Fruit fly (Drosophila melanogaster) whole organism, adult: ENCODE results near the gene out.
A peak's percentile ranks its signal among the peaks of the same experiment; 100 is the strongest.

Experiments used
- CG11617 ChIP-seq: fragments of 200-800 bp; sonication (Bioruptor generic); optimal IDR thresholded peaks from 2 replicates; lab custom pipeline; 2017; ENCODE audit warnings: mild to moderate bottlenecking, missing biosample characterization, missing genetic modification reagents, missing genetic modification characterization
- CG12768 ChIP-seq: fragments of 200-800 bp; sonication (Bioruptor generic); optimal IDR thresholded peaks from 2 replicates; lab custom pipeline; 2017; ENCODE audit warnings: missing biosample characterization, missing genetic modification characterization, mild to moderate bottlenecking, moderate library complexity, missing genetic modification reagents
- CG14711 ChIP-seq: fragments of 200-800 bp; sonication (Bioruptor generic); optimal IDR thresholded peaks from 2 replicates; lab custom pipeline; 2018; ENCODE audit warnings: missing biosample characterization, mild to moderate bottlenecking, missing genetic modification characterization, moderate library complexity
- CG1620 ChIP-seq: fragments of 200-800 bp; sonication (Bioruptor generic); optimal IDR thresholded peaks from 2 replicates; lab custom pipeline; 2016; ENCODE audit warnings: missing biosample characterization, missing genetic modification characterization
- CG33017 ChIP-seq: fragments of 200-800 bp; sonication (Bioruptor generic); optimal IDR thresholded peaks from 2 replicates; lab custom pipeline; 2018; ENCODE audit warnings: missing biosample characterization, mild to moderate bottlenecking, missing genetic modification characterization, moderate library complexity
- CG5204 ChIP-seq: fragments of 200-800 bp; sonication (Bioruptor generic); optimal IDR thresholded peaks from 2 replicates; lab custom pipeline; 2016; ENCODE audit warnings: missing biosample characterization, missing genetic modification characterization
- CG7045 ChIP-seq: fragments of 200-800 bp; sonication (Bioruptor generic); optimal IDR thresholded peaks from 2 replicates; lab custom pipeline; 2017; ENCODE audit warnings: missing biosample characterization, mild to moderate bottlenecking, missing genetic modification characterization
- CG7101 ChIP-seq: fragments of 200-800 bp; sonication (Bioruptor generic); optimal IDR thresholded peaks from 2 replicates; lab custom pipeline; 2018; ENCODE audit warnings: missing biosample characterization, mild to moderate bottlenecking, missing genetic modification characterization, moderate library complexity
- Clk ChIP-seq: fragments of 200-800 bp; sonication (Bioruptor generic); optimal IDR thresholded peaks from 2 replicates; lab custom pipeline; 2017; ENCODE audit warnings: missing biosample characterization, missing genetic modification characterization
- Crg-1 ChIP-seq: fragments of 200-800 bp; sonication (Bioruptor generic); optimal IDR thresholded peaks from 2 replicates; lab custom pipeline; 2016; ENCODE audit warnings: missing biosample characterization, missing genetic modification characterization
- Hr96 ChIP-seq: fragments of 200-800 bp; sonication (Bioruptor generic); optimal IDR thresholded peaks from 2 replicates; lab custom pipeline; 2016; ENCODE audit warnings: missing biosample characterization, missing genetic modification characterization
- Mnt ChIP-seq: fragments of 200-800 bp; sonication (Bioruptor generic); optimal IDR thresholded peaks from 2 replicates; lab custom pipeline; 2016; ENCODE audit warnings: missing biosample characterization, mild to moderate bottlenecking, missing genetic modification characterization
- bab1 ChIP-seq: fragments of 200-800 bp; sonication (Bioruptor generic); optimal IDR thresholded peaks from 3 replicates; lab custom pipeline; 2019; ENCODE audit warnings: missing biosample characterization, mild to moderate bottlenecking, missing genetic modification characterization, moderate library complexity
- cic ChIP-seq: fragments of 200-800 bp; sonication (Bioruptor generic); optimal IDR thresholded peaks from 2 replicates; lab custom pipeline; 2017; ENCODE audit warnings: missing biosample characterization, mild to moderate bottlenecking, missing genetic modification characterization, moderate library complexity
- cnc ChIP-seq, 2 experiments: fragments of >200 bp; optimal IDR thresholded peaks; 2 replicates each; lab custom pipeline; 2017
- kay ChIP-seq: fragments of 200-800 bp; sonication (Bioruptor generic); peaks from one replicate; lab custom pipeline; 2016; ENCODE audit warnings: missing biosample characterization, missing genetic modification characterization, borderline replicate concordance
- ovo ChIP-seq: fragments of 200-800 bp; sonication (Bioruptor generic); optimal IDR thresholded peaks from 2 replicates; lab custom pipeline; 2016; ENCODE audit warnings: missing biosample characterization, missing genetic modification characterization
- pad ChIP-seq: fragments of 200-800 bp; sonication (Bioruptor generic); optimal IDR thresholded peaks from 3 replicates; lab custom pipeline; 2017; ENCODE audit warnings: missing biosample characterization, missing genetic modification characterization, mild to moderate bottlenecking, moderate library complexity, missing genetic modification reagents
- tj ChIP-seq: fragments of 200-800 bp; sonication (Bioruptor generic); optimal IDR thresholded peaks from 3 replicates; lab custom pipeline; 2017; ENCODE audit warnings: missing biosample characterization, mild to moderate bottlenecking, missing genetic modification characterization, moderate library complexity
- toe ChIP-seq: fragments of 200-800 bp; sonication (Bioruptor generic); optimal IDR thresholded peaks from 2 replicates; lab custom pipeline; 2016; ENCODE audit warnings: missing biosample characterization, missing genetic modification characterization

The out gene

DNA sequence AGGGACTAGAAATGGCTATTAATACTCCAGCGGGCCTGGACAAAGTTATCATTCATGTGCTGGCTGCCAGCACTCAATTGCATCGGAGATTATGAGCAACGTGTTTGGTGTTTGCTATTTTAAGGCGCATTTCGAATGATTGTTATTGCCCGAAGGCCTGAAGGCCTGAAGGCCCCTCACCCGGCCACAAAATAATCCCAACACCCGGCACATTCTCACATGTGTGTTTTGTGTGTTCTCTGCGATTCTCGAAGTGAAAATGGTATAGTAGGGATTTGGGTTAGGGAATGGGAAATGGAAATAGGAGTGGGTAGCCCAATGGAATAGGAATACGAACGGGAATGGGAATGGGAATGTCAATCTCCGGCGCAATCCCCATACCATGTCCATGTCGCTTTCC is 3.0 kb downstream of the out start:
- no peak for TF ChIP-seq CG33017 (tag; lab: Kevin White, UChicago)
- no peak for TF ChIP-seq CG7101 (tag; lab: Kevin White, UChicago)
- TF ChIP-seq kay, result no peak
- TF ChIP-seq tj (GFP tag; lab: Kevin White, UChicago), result no peak
- no peak for TF ChIP-seq ovo (GFP tag; lab: Kevin White, UChicago)
- TF ChIP-seq CG1620 (GFP tag; lab: Kevin White, UChicago), result no peak
- TF ChIP-seq Clk (GFP tag; lab: Kevin White, UChicago), result no peak
- TF ChIP-seq cnc (optimal IDR thresholded peaks at IDR 0.05; lab: Kevin White, UChicago), result no peak
- no peak for TF ChIP-seq CG11617

dm6 chrX:19317058-19317767 is 4.7 kb downstream of the out start:
- TF ChIP-seq toe (GFP tag; lab: Kevin White, UChicago), result no peak
- no peak for TF ChIP-seq CG1620 (GFP tag; lab: Kevin White, UChicago)
- TF ChIP-seq CG11617, result peak; percentile 69
- no peak for TF ChIP-seq Mnt (GFP tag; lab: Kevin White, UChicago)
- no peak for TF ChIP-seq CG12768 (GFP tag; lab: Kevin White, UChicago)
- no peak for TF ChIP-seq ovo (GFP tag; lab: Kevin White, UChicago)
- no peak for TF ChIP-seq CG5204 (GFP tag; lab: Kevin White, UChicago)
- no peak for TF ChIP-seq Hr96 (GFP tag; lab: Kevin White, UChicago)
- TF ChIP-seq CG7045, result no peak
- peak; percentile 50 for TF ChIP-seq bab1
- TF ChIP-seq CG33017 (tag; lab: Kevin White, UChicago), result peak; percentile 71
- TF ChIP-seq CG14711, result peak; percentile 70
- TF ChIP-seq cic (GFP tag; lab: Kevin White, UChicago), result peak; percentile 49
- no peak for TF ChIP-seq kay
- no peak for TF ChIP-seq cnc (optimal IDR thresholded peaks at IDR 0.05; lab: Kevin White, UChicago)
- no peak for TF ChIP-seq Crg-1 (GFP tag; lab: Kevin White, UChicago)
- TF ChIP-seq CG7101 (tag; lab: Kevin White, UChicago), result peak; percentile 77
- TF ChIP-seq pad (GFP tag; lab: Kevin White, UChicago), result peak; percentile 44
- TF ChIP-seq tj (GFP tag; lab: Kevin White, UChicago), result peak; percentile 34
- no peak for TF ChIP-seq Clk (GFP tag; lab: Kevin White, UChicago)

DNA sequence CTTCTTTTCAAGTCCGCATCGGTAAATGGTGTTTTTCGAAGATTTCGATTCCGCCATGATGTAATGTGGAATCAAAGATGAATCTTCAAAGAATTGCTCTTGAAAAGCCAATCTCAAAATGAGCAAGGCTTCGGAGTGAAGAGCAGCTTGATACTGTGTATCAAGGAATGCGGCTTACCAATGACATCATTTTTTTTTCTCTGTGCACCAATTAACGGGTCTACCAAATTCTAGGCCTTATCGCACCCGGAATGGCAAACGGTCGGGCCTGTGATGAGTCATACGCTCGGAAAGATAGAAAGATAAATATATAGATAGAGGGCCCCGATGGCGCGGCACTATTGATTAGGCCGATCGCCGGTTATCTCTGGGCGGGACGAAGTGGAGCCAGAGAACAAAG is 5.3 kb downstream of the out start:
- TF ChIP-seq CG7101 (tag; lab: Kevin White, UChicago) (no peak), CG11617 (no peak), ovo (GFP tag; lab: Kevin White, UChicago) (peak; percentile 16)

- TF ChIP-seq cnc (optimal IDR thresholded peaks at IDR 0.05; lab: Kevin White, UChicago), result peak; percentile 86 to 90
- peak; percentile 79 for TF ChIP-seq kay
- peak; percentile 15 for TF ChIP-seq tj (GFP tag; lab: Kevin White, UChicago)
- peak; percentile 30 for TF ChIP-seq cic (GFP tag; lab: Kevin White, UChicago)
- TF ChIP-seq CG11617, result no peak
- peak; percentile 14 for TF ChIP-seq Mnt (GFP tag; lab: Kevin White, UChicago)
Measured at dm6 chrX:19315421-19316260, 6.3 kb downstream of the out start.

DNA sequence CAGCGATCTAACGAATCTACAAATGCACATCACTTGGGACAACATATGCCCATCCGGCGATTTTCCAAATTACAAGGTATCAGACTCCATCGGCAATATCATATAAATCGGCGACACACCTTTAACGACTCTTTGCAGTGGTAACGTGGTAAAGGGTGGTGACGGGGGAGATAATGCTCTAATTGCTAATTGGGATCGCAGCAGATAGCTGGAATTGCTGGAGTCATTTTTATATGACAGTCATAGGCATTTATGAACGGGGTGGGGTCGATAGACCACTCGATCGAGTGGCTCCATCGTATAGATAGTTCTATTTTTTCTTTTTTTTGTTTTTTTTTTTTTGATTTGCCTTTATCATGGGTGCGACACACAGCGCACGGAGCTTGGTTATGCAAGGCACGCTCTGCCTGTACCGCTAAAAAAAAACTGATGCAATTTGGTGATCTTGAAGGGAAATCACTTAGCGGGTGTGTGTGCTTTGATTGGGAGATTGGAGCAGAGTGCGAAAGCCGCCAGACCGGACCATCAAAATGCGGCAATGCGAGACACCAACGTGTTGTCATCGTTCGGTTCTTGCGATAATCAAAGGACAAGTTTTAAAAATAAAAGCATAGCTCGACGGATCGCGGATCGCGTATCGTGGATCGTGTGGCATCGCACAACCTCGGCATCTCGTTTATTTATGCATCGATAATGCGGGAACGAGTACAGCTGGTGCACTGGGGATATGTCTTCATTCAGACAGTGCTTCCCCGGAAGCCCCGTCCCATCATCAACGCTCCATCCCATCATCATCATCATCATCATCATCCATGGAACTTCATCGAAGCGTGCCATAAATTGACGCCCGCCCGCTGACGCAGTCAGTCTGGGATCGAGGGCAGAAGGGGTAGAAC is 7.4 kb downstream of the out start:
- TF ChIP-seq kay (no peak), tj (GFP tag; lab: Kevin White, UChicago) (no peak), Mnt (GFP tag; lab: Kevin White, UChicago) (no peak), cic (GFP tag; lab: Kevin White, UChicago) (no peak), CG14711 (no peak), ovo (GFP tag; lab: Kevin White, UChicago) (no peak), pad (GFP tag; lab: Kevin White, UChicago) (no peak), Clk (GFP tag; lab: Kevin White, UChicago) (no peak), CG11617 (no peak)

DNA sequence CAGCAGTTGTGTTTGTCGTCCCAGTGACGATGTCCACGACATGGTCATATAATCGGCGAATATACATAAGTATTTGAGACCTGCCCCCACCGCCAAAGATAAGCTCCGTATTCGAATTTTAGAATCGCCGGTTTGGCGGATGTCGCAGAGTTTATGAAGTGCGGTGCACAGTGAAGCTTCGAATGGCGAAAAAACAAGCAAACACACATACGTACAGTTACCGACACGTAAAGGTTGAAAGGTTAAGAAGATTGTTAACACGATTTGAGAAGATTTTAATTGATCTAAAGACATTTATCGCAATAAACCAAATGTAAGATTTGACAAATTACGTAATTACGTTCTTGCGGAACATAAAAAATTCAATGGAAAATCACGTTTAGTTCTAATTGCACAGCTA is 12.3 kb downstream of the out start:
- no peak for TF ChIP-seq cic (GFP tag; lab: Kevin White, UChicago)
- TF ChIP-seq ovo (GFP tag; lab: Kevin White, UChicago), result no peak
- TF ChIP-seq CG5204 (GFP tag; lab: Kevin White, UChicago), result no peak
- TF ChIP-seq CG7045, result no peak
- TF ChIP-seq CG12768 (GFP tag; lab: Kevin White, UChicago), result no peak
- no peak for TF ChIP-seq cnc (optimal IDR thresholded peaks at IDR 0.05; lab: Kevin White, UChicago)
- no peak for TF ChIP-seq bab1
- TF ChIP-seq tj (GFP tag; lab: Kevin White, UChicago), result no peak
- TF ChIP-seq CG14711, result no peak
- no peak for TF ChIP-seq Mnt (GFP tag; lab: Kevin White, UChicago)
- TF ChIP-seq Crg-1 (GFP tag; lab: Kevin White, UChicago), result no peak
